Fruit fly (Drosophila melanogaster): ENCODE data around the gene PolE1.

PolE1 gene

DNA sequence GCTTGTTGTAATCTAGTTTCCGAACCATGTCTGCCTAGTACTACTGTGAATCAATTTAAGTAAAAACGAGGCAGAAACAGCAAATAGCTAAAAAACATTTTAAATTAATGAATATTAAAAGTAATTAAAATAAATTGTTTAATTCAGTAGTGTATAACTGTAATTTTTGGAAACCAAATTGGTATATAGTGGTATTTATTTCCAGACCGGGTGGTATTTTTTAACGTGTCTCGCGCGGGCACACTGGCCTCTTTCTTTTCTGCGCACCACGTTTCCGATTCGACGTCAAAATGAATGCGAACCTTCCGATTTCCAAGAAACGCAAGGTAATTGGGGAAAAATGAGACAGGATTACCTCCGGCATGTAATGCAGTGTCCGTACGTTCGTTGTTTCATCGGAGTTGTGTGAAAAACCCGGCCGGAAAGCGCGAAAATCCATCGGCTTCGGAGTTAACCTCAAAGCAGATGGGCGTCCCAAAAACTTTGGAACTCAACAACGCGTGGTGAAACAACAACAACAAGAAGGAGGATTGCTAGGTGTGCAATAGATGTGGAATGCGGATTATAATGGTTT, 10.7 kb downstream of the PolE1 start, which contains the start of gene RpS3 (continued):
- TF ChIP-seq CG1233 (GFP tag; optimal IDR thresholded peaks at IDR 0.05) (no peak), emc (GFP tag; optimal IDR thresholded peaks at IDR 0.05) (no peak), disco-r (GFP tag; optimal IDR thresholded peaks at IDR 0.05) (no peak), CG13287 (GFP tag; IDR thresholded peaks at IDR 0.05; ENCODE audit: partially characterized antibody) (peak; percentile 53), Lim3 (GFP tag; IDR thresholded peaks at IDR 0.05) (no peak), CG32772 (GFP tag; IDR thresholded peaks at IDR 0.05) (no peak), al (GFP tag; IDR thresholded peaks at IDR 0.05) (no peak), chn (GFP tag; optimal IDR thresholded peaks at IDR 0.05) (no peak), shn (GFP tag; optimal IDR thresholded peaks at IDR 0.05) (no peak), zen (tag; optimal IDR thresholded peaks at IDR 0.05) (peak; percentile 29), rib (GFP tag; IDR thresholded peaks at IDR 0.05) (no peak), HmgD (GFP tag; optimal IDR thresholded peaks at IDR 0.05) (no peak), wdn (GFP tag; IDR thresholded peaks at IDR 0.05) (no peak), CG7963 (GFP tag; IDR thresholded peaks at IDR 0.05; ENCODE audit: partially characterized antibody) (no peak), CG34224 (GFP tag; IDR thresholded peaks at IDR 0.05; ENCODE audit: partially characterized antibody) (0 out of 3 replicates have a peak, but pooled peaks have one; percentile 23), br (optimal IDR thresholded peaks at IDR 0.05) (no peak), ind (GFP tag; optimal IDR thresholded peaks at IDR 0.05) (no peak), fu2 (GFP tag; optimal IDR thresholded peaks at IDR 0.05) (peak; percentile 23), dpn (GFP tag; optimal IDR thresholded peaks at IDR 0.05) (no peak), pzg (GFP tag; optimal IDR thresholded peaks at IDR 0.05) (peak; percentile 64), CG8765 (GFP tag; IDR thresholded peaks at IDR 0.05) (no peak), CG14710 (tag; optimal IDR thresholded peaks at IDR 0.05) (peak; percentile 99), CG4328 (GFP tag; optimal IDR thresholded peaks at IDR 0.05) (peak; percentile 12), az2 (GFP tag; optimal IDR thresholded peaks at IDR 0.05) (no peak), CG6791 (GFP tag; IDR thresholded peaks at IDR 0.05; ENCODE audit: partially characterized antibody) (no peak), caup (GFP tag; optimal IDR thresholded peaks at IDR 0.05; ENCODE audit: severe bottlenecking) (peak; percentile 29), CG32767 (GFP tag; IDR thresholded peaks at IDR 0.05) (no peak), CG2202 (tag; optimal IDR thresholded peaks at IDR 0.05) (no peak), CG17568 (GFP tag; optimal IDR thresholded peaks at IDR 0.05) (no peak), ci (GFP tag; IDR thresholded peaks at IDR 0.05) (no peak), Spps (tag; optimal IDR thresholded peaks at IDR 0.05) (no peak), CG7928 (GFP tag; optimal IDR thresholded peaks at IDR 0.05) (no peak), toy (GFP tag; IDR thresholded peaks at IDR 0.05) (no peak), CG17328 (GFP tag; IDR thresholded peaks at IDR 0.05) (no peak), mam (GFP tag; optimal IDR thresholded peaks at IDR 0.05) (no peak), CG14667 (GFP tag; IDR thresholded peaks at IDR 0.05) (no peak), CG15601 (tag; optimal IDR thresholded peaks at IDR 0.05) (peak; percentile 65), CG13123 (GFP tag; optimal IDR thresholded peaks at IDR 0.05) (no peak), Dad (GFP tag; optimal IDR thresholded peaks at IDR 0.05) (no peak), Rfx (GFP tag; IDR thresholded peaks at IDR 0.05) (no peak), prd (optimal IDR thresholded peaks at IDR 0.05) (no peak), prd (GFP tag; IDR thresholded peaks at IDR 0.05) (no peak), ap (GFP tag; IDR thresholded peaks at IDR 0.05) (no peak), Fer3 (tag; optimal IDR thresholded peaks at IDR 0.05) (no peak), Hr51 (GFP tag; optimal IDR thresholded peaks at IDR 0.05) (peak in 1 of 2 experiments; percentile 19), Atf3 (GFP tag; optimal IDR thresholded peaks at IDR 0.05) (no peak), CG17385 (GFP tag; optimal IDR thresholded peaks at IDR 0.05) (peak; percentile 48), gsb (GFP tag; IDR thresholded peaks at IDR 0.05) (no peak), ab (GFP tag; optimal IDR thresholded peaks at IDR 0.05) (no peak), gsb-n (tag; optimal IDR thresholded peaks at IDR 0.05) (no peak), lmd (GFP tag; IDR thresholded peaks at IDR 0.05) (no peak), Hand (GFP tag; optimal IDR thresholded peaks at IDR 0.05) (no peak)
